Worm (Caenorhabditis elegans) whole organism, late embryonic: ENCODE results near the gene D2096.10.
A peak's percentile ranks its signal among the peaks of the same experiment; 100 is the strongest.

Source experiments
- K02D7.2 ChIP-seq: sonication (generic microtip); optimal IDR thresholded peaks from 2 replicates; lab custom pipeline; 2017; ENCODE audit warnings: mild to moderate bottlenecking, missing genetic modification characterization, missing compliant biosample characterization
- T23F11.4 ChIP-seq: fragments of 200-800 bp; sonication (Bioruptor generic); optimal IDR thresholded peaks from 2 replicates; lab custom pipeline; 2018; ENCODE audit warnings: mild to moderate bottlenecking, missing genetic modification characterization, missing compliant biosample characterization
- Y22D7AL.16 ChIP-seq: sonication (generic microtip); optimal IDR thresholded peaks from 2 replicates; lab custom pipeline; 2016; ENCODE audit warnings: missing genetic modification characterization, missing compliant biosample characterization
- ahr-1 ChIP-seq: sonication (generic microtip); optimal IDR thresholded peaks from 2 replicates; lab custom pipeline; 2016; ENCODE audit warnings: missing genetic modification characterization, missing compliant biosample characterization
- ceh-14 ChIP-seq: sonication (generic microtip); optimal IDR thresholded peaks from 2 replicates; lab custom pipeline; 2016; ENCODE audit warnings: missing genotype, missing genetic modification characterization, missing compliant biosample characterization
- ceh-18 ChIP-seq: sonication (generic microtip); optimal IDR thresholded peaks from 2 replicates; lab custom pipeline; 2016; ENCODE audit warnings: missing genetic modification characterization, missing compliant biosample characterization
- ceh-2 ChIP-seq: sonication (generic microtip); optimal IDR thresholded peaks from 2 replicates; lab custom pipeline; 2016; ENCODE audit warnings: missing genotype, missing genetic modification characterization, missing compliant biosample characterization
- ceh-22 ChIP-seq: sonication (generic microtip); optimal IDR thresholded peaks from 2 replicates; lab custom pipeline; 2017; ENCODE audit warnings: missing biosample characterization, missing genetic modification characterization
- ceh-30 ChIP-seq: fragments of 150-350 bp; optimal IDR thresholded peaks from 2 replicates; lab custom pipeline; 2014; ENCODE audit warnings: missing biosample characterization, missing genetic modification characterization
- ceh-31 ChIP-seq: sonication (generic microtip); optimal IDR thresholded peaks from 2 replicates; lab custom pipeline; 2016; ENCODE audit warnings: missing genetic modification characterization, missing compliant biosample characterization
- ceh-48 ChIP-seq: sonication (generic microtip); optimal IDR thresholded peaks from 2 replicates; lab custom pipeline; 2016; ENCODE audit warnings: missing genetic modification characterization, inconsistent platforms, missing compliant biosample characterization
- elt-2 ChIP-seq: sonication (generic microtip); optimal IDR thresholded peaks from 2 replicates; lab custom pipeline; 2016; ENCODE audit warnings: missing genetic modification reagents, missing genetic modification characterization, missing compliant biosample characterization
- ets-4 ChIP-seq: sonication (generic microtip); optimal IDR thresholded peaks from 2 replicates; lab custom pipeline; 2016; ENCODE audit warnings: missing genetic modification characterization, missing compliant biosample characterization
- eyg-1 ChIP-seq: sonication (generic microtip); optimal IDR thresholded peaks from 2 replicates; lab custom pipeline; 2016; ENCODE audit warnings: missing genotype, missing genetic modification characterization, missing compliant biosample characterization
- gmeb-2 ChIP-seq: sonication (generic microtip); optimal IDR thresholded peaks from 2 replicates; lab custom pipeline; 2016; ENCODE audit warnings: missing genetic modification characterization, inconsistent platforms, missing compliant biosample characterization
- lim-6 ChIP-seq: sonication (generic microtip); optimal IDR thresholded peaks from 2 replicates; lab custom pipeline; 2016; ENCODE audit warnings: missing genetic modification characterization, missing compliant biosample characterization
- madf-2 ChIP-seq: sonication (generic microtip); optimal IDR thresholded peaks from 2 replicates; lab custom pipeline; 2017; ENCODE audit warnings: missing genetic modification characterization, missing compliant biosample characterization
- nfya-1 ChIP-seq: sonication (generic microtip); optimal IDR thresholded peaks from 2 replicates; lab custom pipeline; 2017; ENCODE audit warnings: missing genetic modification characterization, mild to moderate bottlenecking, missing compliant biosample characterization, antibody characterized with exemption, moderate library complexity
- nhr-232 ChIP-seq: sonication (generic microtip); optimal IDR thresholded peaks from 2 replicates; lab custom pipeline; 2016; ENCODE audit warnings: missing genetic modification characterization, missing compliant biosample characterization
- pag-3 ChIP-seq: sonication (generic microtip); optimal IDR thresholded peaks from 2 replicates; lab custom pipeline; 2016; ENCODE audit warnings: missing compliant biosample characterization, missing genetic modification characterization, borderline replicate concordance
- pax-1 ChIP-seq: fragments of 150-350 bp; optimal IDR thresholded peaks from 2 replicates; lab custom pipeline; 2014; ENCODE audit warnings: missing biosample characterization, missing genetic modification characterization
- pqm-1 ChIP-seq: sonication (generic microtip); optimal IDR thresholded peaks from 2 replicates; lab custom pipeline; 2016; ENCODE audit warnings: missing genetic modification characterization, missing compliant biosample characterization
- pros-1 ChIP-seq: fragments of 150-350 bp; optimal IDR thresholded peaks from 2 replicates; lab custom pipeline; 2014; ENCODE audit warnings: missing biosample characterization, missing genetic modification reagents, missing genetic modification characterization
- rnt-1 ChIP-seq: sonication (generic microtip); optimal IDR thresholded peaks from 2 replicates; lab custom pipeline; 2016; ENCODE audit warnings: missing genetic modification characterization, missing compliant biosample characterization
- sdc-2 ChIP-seq: sonication (generic microtip); optimal IDR thresholded peaks from 2 replicates; lab custom pipeline; 2016; ENCODE audit warnings: missing genotype, missing genetic modification characterization, missing compliant biosample characterization
- sox-4 ChIP-seq: sonication (generic microtip); optimal IDR thresholded peaks from 2 replicates; lab custom pipeline; 2017; ENCODE audit warnings: mild to moderate bottlenecking, missing genetic modification characterization, inconsistent platforms, missing compliant biosample characterization
- syd-9 ChIP-seq: sonication (generic microtip); optimal IDR thresholded peaks from 2 replicates; lab custom pipeline; 2016; ENCODE audit warnings: mild to moderate bottlenecking, missing genetic modification characterization, moderate library complexity, missing compliant biosample characterization
- ttx-3 ChIP-seq: sonication (generic microtip); optimal IDR thresholded peaks from 2 replicates; lab custom pipeline; 2016; ENCODE audit warnings: missing genetic modification reagents, missing genetic modification characterization, missing compliant biosample characterization
- unc-3 ChIP-seq, 2 experiments: fragments of 200-800 bp in 1 of 2; sonication (Bioruptor generic) in 1 of 2; sonication (generic microtip) in 1 of 2; conservative IDR thresholded peaks in 1 of 2; optimal IDR thresholded peaks in 1 of 2; 2 replicates each; pipeline versions ENCODE4 v1.3.6 to Lab custom; 2016 to 2022; ENCODE audit warnings: missing compliant biosample characterization in 2 of 2, missing genetic modification characterization in 2 of 2, missing genetic modification reagents in 1 of 2
- unc-42 ChIP-seq: sonication (generic microtip); optimal IDR thresholded peaks from 2 replicates; lab custom pipeline; 2016; ENCODE audit warnings: missing genotype, missing genetic modification characterization, missing compliant biosample characterization
- unc-55 ChIP-seq: sonication (generic microtip); optimal IDR thresholded peaks from 2 replicates; lab custom pipeline; 2017; ENCODE audit warnings: missing biosample characterization, missing genetic modification reagents, missing genetic modification characterization
- unc-86 ChIP-seq: sonication (generic microtip); optimal IDR thresholded peaks from 2 replicates; lab custom pipeline; 2016; ENCODE audit warnings: missing genetic modification characterization, missing compliant biosample characterization
- ztf-16 ChIP-seq: sonication (generic microtip); optimal IDR thresholded peaks from 2 replicates; lab custom pipeline; 2017; ENCODE audit warnings: missing genetic modification characterization, missing compliant biosample characterization

Gene D2096.10

DNA sequence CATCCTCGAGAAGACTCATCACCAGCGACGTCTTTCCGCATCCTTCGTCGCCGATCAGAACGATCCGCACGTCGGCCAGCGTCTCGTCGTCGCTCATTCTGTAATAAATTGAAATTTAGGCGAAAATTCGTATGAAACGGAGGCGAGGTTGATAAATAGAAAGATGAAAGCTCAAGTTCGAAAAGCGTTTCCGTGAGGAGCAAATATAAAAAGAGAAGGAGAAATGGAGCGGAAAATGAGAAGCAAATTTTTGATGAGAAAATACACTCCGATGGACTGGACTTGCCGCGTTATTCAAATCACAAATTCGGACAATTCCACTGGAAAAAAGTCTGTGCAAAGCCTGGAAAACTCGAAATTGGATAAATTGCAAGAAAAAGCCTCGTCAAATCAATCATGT is 5.1 kb upstream of the D2096.10 start, which contains the start of gene D2096.11:
D2096.11 (minus strand) TSS at position 101 of the 400 bp plus-strand sequence.
- no peak for TF ChIP-seq ceh-30
- no peak for TF ChIP-seq gmeb-2 (tag; lab: Kevin White, UChicago)
- no peak for TF ChIP-seq ets-4 (tag; lab: Kevin White, UChicago)
- no peak for TF ChIP-seq madf-2 (tag; lab: Kevin White, UChicago)

DNA sequence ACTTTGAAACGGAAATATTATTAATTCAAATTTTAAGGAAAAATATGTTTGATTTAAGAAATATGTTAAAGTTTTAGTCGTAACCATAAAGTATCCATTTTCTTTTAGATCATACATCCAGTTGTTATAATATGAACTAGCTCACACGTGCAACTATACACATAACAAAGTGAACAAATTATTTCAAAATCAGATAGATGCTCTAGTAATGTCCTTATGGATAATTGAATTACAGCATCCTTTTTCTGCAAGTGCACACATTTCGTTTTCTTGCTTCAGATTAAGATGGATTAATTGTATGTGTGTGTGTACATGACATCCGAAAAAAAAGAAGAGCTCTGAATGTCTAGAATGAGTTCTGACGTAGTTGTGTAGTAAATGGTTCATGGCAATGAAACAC is 3.4 kb downstream of the D2096.10 start:
- TF ChIP-seq unc-42 (tag; lab: Kevin White, UChicago) = peak; percentile 45
- TF ChIP-seq nhr-232 (tag; lab: Kevin White, UChicago) = no peak
- no peak for TF ChIP-seq rnt-1 (tag; lab: Kevin White, UChicago)
- TF ChIP-seq pax-1 = no peak
- TF ChIP-seq, all 69 proteins: peak for 1

DNA sequence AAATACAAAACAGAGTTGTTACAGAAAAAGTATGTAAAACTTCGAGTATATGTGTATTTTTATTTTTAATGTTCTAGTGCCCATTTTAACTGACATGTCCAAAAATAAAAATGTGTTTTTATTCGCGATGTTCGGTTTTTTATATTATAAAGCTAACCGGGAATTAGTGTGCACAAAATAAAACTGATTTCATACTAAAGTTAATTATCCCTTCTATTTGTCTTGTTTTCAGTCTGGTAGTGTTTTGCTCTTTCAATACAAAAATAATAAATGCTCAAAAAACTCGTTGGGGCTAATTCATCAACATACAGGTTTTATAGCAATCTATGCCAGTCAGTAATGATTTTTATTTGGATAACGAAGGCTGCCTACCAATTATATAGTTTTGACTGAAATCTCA is 4.3 kb downstream of the D2096.10 start:
- TF ChIP-seq eyg-1 (tag; lab: Kevin White, UChicago) (no peak), Y22D7AL.16 (tag; lab: Kevin White, UChicago) (no peak), syd-9 (tag; lab: Kevin White, UChicago) (no peak), T23F11.4 (GFP tag; lab: Kevin White, UChicago) (no peak), pax-1 (no peak), ztf-16 (tag; lab: Kevin White, UChicago) (no peak)

DNA sequence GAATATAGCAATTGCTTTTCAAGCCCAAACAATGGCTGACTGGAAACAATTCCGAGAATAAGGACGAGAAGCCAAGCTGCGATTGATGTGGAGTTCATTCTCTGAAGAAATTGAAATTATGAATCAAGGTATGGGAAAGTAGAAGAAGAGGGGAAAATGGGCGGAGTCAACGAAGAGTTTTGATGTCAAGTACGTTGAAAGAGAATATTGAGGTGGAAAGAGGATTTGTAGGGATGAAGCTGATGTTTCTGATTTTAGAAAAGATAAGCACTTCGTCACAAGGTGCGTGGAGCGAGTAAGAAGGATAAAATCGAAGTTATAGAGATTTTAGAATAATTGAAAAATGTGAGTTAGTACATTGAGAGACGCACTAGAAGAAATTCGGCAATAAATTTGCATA is 6.3 kb downstream of the D2096.10 start, which contains the start of gene D2096.9:
D2096.9 (minus strand) TSS at position 101 of the 400 bp plus-strand sequence.
- no peak for TF ChIP-seq pag-3 (tag; lab: Kevin White, UChicago)
- no peak for TF ChIP-seq gmeb-2 (tag; lab: Kevin White, UChicago)
- no peak for TF ChIP-seq Y22D7AL.16 (tag; lab: Kevin White, UChicago)
- no peak for TF ChIP-seq sdc-2 (tag; lab: Kevin White, UChicago)
- no peak for TF ChIP-seq pqm-1 (tag; lab: Kevin White, UChicago)
- no peak for TF ChIP-seq unc-42 (tag; lab: Kevin White, UChicago)
- TF ChIP-seq unc-3 (GFP tag; conservative IDR thresholded peaks at IDR 0.05; lab: Robert Waterston, UW) = no peak
- TF ChIP-seq unc-3 (tag; optimal IDR thresholded peaks at IDR 0.05; lab: Kevin White, UChicago) = no peak

DNA sequence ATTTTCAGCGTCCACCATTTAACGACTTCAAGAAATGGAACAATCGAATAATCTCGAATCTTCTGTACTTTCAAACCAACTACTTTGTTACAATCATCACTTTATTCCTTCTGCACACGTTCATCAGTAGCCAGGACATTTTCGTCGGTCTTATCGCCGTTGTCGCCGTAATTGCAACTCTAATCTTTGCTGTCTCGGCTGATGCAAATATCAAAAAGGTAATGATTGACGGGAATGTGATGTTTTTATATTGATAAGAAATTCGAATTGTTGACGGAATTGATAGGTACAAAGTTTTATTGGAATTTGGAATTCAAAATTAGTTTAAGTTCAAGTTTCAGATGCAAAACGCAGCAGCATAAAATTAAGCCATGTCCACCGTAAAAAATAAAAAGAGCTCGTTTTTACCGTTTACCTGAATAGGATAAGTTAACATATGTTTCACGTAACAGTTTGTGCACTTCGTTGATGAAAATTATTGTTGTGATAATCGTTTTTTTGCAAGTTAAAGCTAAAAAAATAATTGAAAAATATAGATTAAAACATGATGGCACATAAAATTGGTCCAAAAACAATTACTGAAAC is 8.7 kb downstream of the D2096.10 start:
- TF ChIP-seq elt-2 (peak; percentile 87), ceh-22 (tag; lab: Kevin White, UChicago) (no peak)

DNA sequence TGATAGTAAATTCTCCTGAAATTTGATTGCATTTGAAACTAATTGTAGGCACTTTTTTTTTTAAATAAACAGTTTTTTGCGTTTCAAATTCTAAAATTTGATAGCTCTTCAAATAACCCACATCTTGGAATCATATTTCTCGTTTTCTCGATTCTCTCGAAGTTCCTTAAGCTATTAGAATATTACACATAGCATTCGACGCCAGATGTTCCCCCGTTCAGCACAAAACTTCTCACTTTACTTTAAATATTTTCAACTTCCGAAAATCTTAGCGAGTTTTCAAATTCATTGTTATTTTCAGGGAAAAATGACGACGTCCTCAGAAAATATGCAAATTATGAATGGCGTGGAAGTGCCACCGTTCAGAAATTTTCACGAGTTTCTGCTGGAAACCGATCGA is 9.4 kb downstream of the D2096.10 start, which contains the start of gene praf-3:
praf-3 (plus strand) TSS at position 301 of the 400 bp plus-strand sequence.
- no peak for TF ChIP-seq eyg-1 (tag; lab: Kevin White, UChicago)
- no peak for TF ChIP-seq ahr-1 (tag; lab: Kevin White, UChicago)
- no peak for TF ChIP-seq ceh-31 (tag; lab: Kevin White, UChicago)
- no peak for TF ChIP-seq nhr-232 (tag; lab: Kevin White, UChicago)
- no peak for TF ChIP-seq unc-3 (GFP tag; conservative IDR thresholded peaks at IDR 0.05; lab: Robert Waterston, UW)
- TF ChIP-seq unc-3 (tag; optimal IDR thresholded peaks at IDR 0.05; lab: Kevin White, UChicago) = no peak
- no peak for TF ChIP-seq K02D7.2 (tag; lab: Kevin White, UChicago)
- TF ChIP-seq pros-1 (tag; lab: Kevin White, UChicago) = no peak
- TF ChIP-seq ceh-2 (tag; lab: Kevin White, UChicago) = no peak

DNA sequence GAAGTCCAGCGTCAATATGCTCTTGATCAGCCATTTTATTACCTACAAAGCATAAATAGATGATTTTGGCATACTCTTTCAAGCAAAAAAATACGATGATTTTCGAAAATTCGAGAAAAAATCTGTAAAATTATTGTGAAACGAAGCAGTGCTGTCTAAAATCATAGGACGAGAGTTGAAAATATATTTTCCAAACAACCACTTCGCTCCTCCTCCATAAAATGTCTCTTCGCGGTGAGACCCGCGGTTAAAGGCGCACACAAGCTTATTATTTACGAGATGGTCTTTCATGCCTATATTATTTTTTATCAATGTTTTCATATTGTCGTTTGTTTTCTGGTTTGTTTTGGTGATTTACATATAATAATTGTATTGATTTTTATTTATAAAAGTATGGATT is 9.8 kb downstream of the D2096.10 start, which contains the start of gene nap-1:
nap-1 (minus strand) TSS at position 42 of the 400 bp plus-strand sequence.
- TF ChIP-seq ahr-1 (tag; lab: Kevin White, UChicago) = no peak
- peak; percentile 40 for TF ChIP-seq nfya-1 (tag; lab: Kevin White, UChicago)
- TF ChIP-seq lim-6 (tag; lab: Kevin White, UChicago) = no peak
- no peak for TF ChIP-seq ttx-3
- TF ChIP-seq ceh-31 (tag; lab: Kevin White, UChicago) = no peak
- no peak for TF ChIP-seq ceh-14 (tag; lab: Kevin White, UChicago)
- no peak for TF ChIP-seq ceh-18 (tag; lab: Kevin White, UChicago)
- TF ChIP-seq sox-4 = no peak
- no peak for TF ChIP-seq madf-2 (tag; lab: Kevin White, UChicago)
- no peak for TF ChIP-seq ceh-2 (tag; lab: Kevin White, UChicago)
- TF ChIP-seq ceh-48 (tag; lab: Kevin White, UChicago) = no peak
- no peak for TF ChIP-seq syd-9 (tag; lab: Kevin White, UChicago)
- no peak for TF ChIP-seq nhr-232 (tag; lab: Kevin White, UChicago)
- TF ChIP-seq K02D7.2 (tag; lab: Kevin White, UChicago) = no peak
- no peak for TF ChIP-seq unc-86 (tag; lab: Kevin White, UChicago)
- TF ChIP-seq unc-55 (GFP tag; lab: Kevin White, UChicago) = no peak
- peak; percentile 11 for TF ChIP-seq elt-2
- TF ChIP-seq, all 69 proteins: peak for 2
